Worm (Caenorhabditis elegans) whole organism, L4/young adult: Measurements from ENCODE around the gene frm-3.

Source experiments
- W03F9.2 ChIP-seq: fragments of 150-350 bp; optimal IDR thresholded peaks from 2 replicates; lab custom pipeline; 2014; ENCODE audit warnings: missing biosample characterization, missing genetic modification characterization
- him-1 ChIP-seq: sonication (generic microtip); optimal IDR thresholded peaks from 2 replicates; lab custom pipeline; 2016; ENCODE audit warnings: missing genotype, missing genetic modification reagents, missing genetic modification characterization, missing compliant biosample characterization

DNA sequence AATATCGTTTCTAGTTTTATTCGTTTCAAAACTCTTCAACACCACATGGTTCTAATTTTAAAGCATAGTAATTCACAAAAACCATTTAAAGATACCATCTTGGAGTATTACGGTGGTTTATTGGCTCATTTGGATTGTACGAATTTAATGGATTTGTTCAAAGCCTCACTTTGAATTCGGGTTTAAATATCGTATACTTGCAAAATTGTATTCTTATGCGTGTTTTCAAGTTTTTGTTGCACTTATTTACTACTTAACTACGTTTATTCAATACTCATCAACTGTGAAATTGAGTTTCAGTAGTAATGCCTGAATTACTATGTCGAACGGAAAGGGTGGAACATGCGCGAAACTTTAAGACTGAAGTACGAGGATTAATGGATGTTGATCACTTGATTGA, 13.1 kb downstream of the frm-3 start, which contains the start of gene abts-2:
- TF ChIP-seq him-1 (tag; lab: Kevin White, UChicago) (no peak), W03F9.2 (no peak)
